Fruit fly (Drosophila melanogaster) whole organism, embryonic: ENCODE measurements around the gene sra.

ENCODE experiments used
- Atf-2 ChIP-seq: fragments of 200-800 bp; sonication (Bioruptor generic); optimal IDR thresholded peaks from 2 replicates; lab custom pipeline; 2016; ENCODE audit warnings: missing biosample characterization, missing genetic modification characterization
- Atf6 ChIP-seq: fragments of 200-800 bp; sonication (Bioruptor generic); IDR thresholded peaks from 2 replicates; pipeline ENCODE4 v1.3.6; 2022; ENCODE audit warnings: missing biosample characterization, missing genetic modification characterization
- Bgb ChIP-seq: fragments of 200-800 bp; sonication (Bioruptor generic); IDR thresholded peaks from 2 replicates; pipeline ENCODE4 v1.3.6; 2022; ENCODE audit warnings: missing biosample characterization, missing genetic modification characterization; ENCODE audit not compliant: partially characterized antibody
- BtbVII ChIP-seq: fragments of 200-800 bp; sonication (Bioruptor generic); optimal IDR thresholded peaks from 3 replicates; lab custom pipeline; 2017; ENCODE audit warnings: missing biosample characterization, mild to moderate bottlenecking, missing genetic modification characterization
- CG10543 ChIP-seq: fragments of 200-800 bp; sonication (Bioruptor generic); optimal IDR thresholded peaks from 3 replicates; lab custom pipeline; 2017; ENCODE audit warnings: missing biosample characterization, mild to moderate bottlenecking, missing genetic modification characterization, moderate library complexity
- CG12219 ChIP-seq: fragments of 200-800 bp; sonication (Bioruptor generic); optimal IDR thresholded peaks from 3 replicates; lab custom pipeline; 2018; ENCODE audit warnings: missing biosample characterization, mild to moderate bottlenecking, missing genetic modification characterization
- CG12391 ChIP-seq: fragments of 200-800 bp; sonication (Bioruptor generic); optimal IDR thresholded peaks from 3 replicates; lab custom pipeline; 2018; ENCODE audit warnings: missing biosample characterization, mild to moderate bottlenecking, missing genetic modification characterization, moderate library complexity
- CG12659 ChIP-seq: fragments of 200-800 bp; sonication (Bioruptor generic); optimal IDR thresholded peaks from 3 replicates; lab custom pipeline; 2017; ENCODE audit warnings: mild to moderate bottlenecking, missing biosample characterization, missing genetic modification reagents, missing genetic modification characterization
- CG12769 ChIP-seq: fragments of 200-800 bp; sonication (Bioruptor generic); optimal IDR thresholded peaks from 2 replicates; lab custom pipeline; 2019; ENCODE audit warnings: missing biosample characterization, mild to moderate bottlenecking, missing genetic modification characterization, moderate library complexity
- CG13296 ChIP-seq: fragments of 200-800 bp; sonication (Bioruptor generic); optimal IDR thresholded peaks from 3 replicates; lab custom pipeline; 2018; ENCODE audit warnings: missing biosample characterization, mild to moderate bottlenecking, missing genetic modification characterization
- CG14014 ChIP-seq: fragments of 200-800 bp; sonication (Bioruptor generic); IDR thresholded peaks from 2 replicates; pipeline ENCODE4 v1.3.6; 2022; ENCODE audit warnings: missing biosample characterization, missing genetic modification characterization
- CG14441 ChIP-seq: fragments of 200-800 bp; sonication (Bioruptor generic); IDR thresholded peaks from 2 replicates; pipeline ENCODE4 v1.3.6; 2022; ENCODE audit warnings: missing biosample characterization, missing genetic modification characterization
- CG15514 ChIP-seq: fragments of 200-800 bp; sonication (Bioruptor generic); optimal IDR thresholded peaks from 3 replicates; lab custom pipeline; 2017; ENCODE audit warnings: missing biosample characterization, missing genetic modification characterization, mild to moderate bottlenecking, moderate library complexity, missing genetic modification reagents
- CG17361 ChIP-seq: fragments of 200-800 bp; sonication (Bioruptor generic); IDR thresholded peaks from 3 replicates; pipeline ENCODE4 v1.3.6; 2022; ENCODE audit warnings: missing biosample characterization, missing genetic modification characterization
- CG18619 ChIP-seq: fragments of 200-800 bp; sonication (Bioruptor generic); optimal IDR thresholded peaks from 3 replicates; lab custom pipeline; 2017; ENCODE audit warnings: missing biosample characterization, mild to moderate bottlenecking, missing genetic modification characterization
- CG31224 ChIP-seq: fragments of 200-800 bp; sonication (Bioruptor generic); IDR thresholded peaks from 2 replicates; pipeline ENCODE4 v1.3.6; 2022; ENCODE audit warnings: missing biosample characterization, missing genetic modification characterization
- CG32772 ChIP-seq: fragments of 200-800 bp; sonication (Bioruptor generic); IDR thresholded peaks from 2 replicates; pipeline ENCODE4 v1.3.6; 2022; ENCODE audit warnings: missing biosample characterization, missing genetic modification characterization
- CG7745 ChIP-seq: fragments of 200-800 bp; sonication (Bioruptor generic); optimal IDR thresholded peaks from 2 replicates; lab custom pipeline; 2018; ENCODE audit warnings: missing biosample characterization, mild to moderate bottlenecking, missing genetic modification characterization, moderate library complexity
- CG7786 ChIP-seq: fragments of 200-800 bp; sonication (Bioruptor generic); optimal IDR thresholded peaks from 2 replicates; lab custom pipeline; 2016; ENCODE audit warnings: missing biosample characterization, missing genetic modification characterization
- CG8281 ChIP-seq: fragments of 200-800 bp; sonication (Bioruptor generic); optimal IDR thresholded peaks from 2 replicates; lab custom pipeline; 2018; ENCODE audit warnings: missing biosample characterization, mild to moderate bottlenecking, missing genetic modification characterization, moderate library complexity
- CoRest ChIP-seq: fragments of 200-800 bp; sonication (Bioruptor generic); optimal IDR thresholded peaks from 3 replicates; lab custom pipeline; 2018; ENCODE audit warnings: missing biosample characterization, mild to moderate bottlenecking, missing genetic modification characterization, moderate library complexity
- Dip2 ChIP-seq: fragments of 200-800 bp; sonication (Bioruptor generic); IDR thresholded peaks from 2 replicates; pipeline ENCODE4 v1.3.6; 2022; ENCODE audit warnings: missing biosample characterization, missing genetic modification characterization
- Drgx ChIP-seq: fragments of 200-800 bp; sonication (Bioruptor generic); IDR thresholded peaks from 2 replicates; pipeline ENCODE4 v1.3.6; 2022; ENCODE audit warnings: missing biosample characterization, missing genetic modification characterization
- Ets65A ChIP-seq: fragments of 200-800 bp; sonication (Bioruptor generic); peaks from one replicate; lab custom pipeline; 2016; ENCODE audit warnings: missing biosample characterization, missing genetic modification characterization
- Fer1 ChIP-seq: fragments of 200-800 bp; sonication (Bioruptor generic); optimal IDR thresholded peaks from 2 replicates; lab custom pipeline; 2017; ENCODE audit warnings: missing biosample characterization, mild to moderate bottlenecking, missing genetic modification characterization
- Hr78 ChIP-seq, 2 experiments: fragments of 200-800 bp in 1 of 2; fragments of >200 bp in 1 of 2; sonication (Bioruptor generic) in 1 of 2; optimal IDR thresholded peaks; 2 replicates each; lab custom pipeline; 2017 to 2019; ENCODE audit warnings: missing biosample characterization in 2 of 2, missing genetic modification characterization in 2 of 2, mild to moderate bottlenecking in 1 of 2, moderate library complexity in 1 of 2
- Jarid2 ChIP-seq: fragments of 200-800 bp; sonication (Bioruptor generic); optimal IDR thresholded peaks from 3 replicates; lab custom pipeline; 2017; ENCODE audit warnings: mild to moderate bottlenecking, missing biosample characterization, missing genetic modification reagents, missing genetic modification characterization
- Max ChIP-seq: fragments of 200-800 bp; sonication (Bioruptor generic); optimal IDR thresholded peaks from 2 replicates; lab custom pipeline; 2016; ENCODE audit warnings: missing biosample characterization, mild to moderate bottlenecking, missing genetic modification characterization
- Myb ChIP-seq: fragments of 200-800 bp; sonication (Bioruptor generic); optimal IDR thresholded peaks from 2 replicates; lab custom pipeline; 2016; ENCODE audit warnings: missing biosample characterization, missing genetic modification characterization
- Nf-YB ChIP-seq: fragments of 200-800 bp; sonication (Bioruptor generic); optimal IDR thresholded peaks from 3 replicates; lab custom pipeline; 2019; ENCODE audit warnings: missing biosample characterization, mild to moderate bottlenecking, missing genetic modification characterization, moderate library complexity
- Nf-YC ChIP-seq: fragments of 200-800 bp; optimal IDR thresholded peaks from 3 replicates; lab custom pipeline; 2019; ENCODE audit warnings: missing biosample characterization, mild to moderate bottlenecking, missing genetic modification characterization, moderate library complexity
- PHDP ChIP-seq: fragments of 200-800 bp; sonication (Bioruptor generic); optimal IDR thresholded peaks from 3 replicates; lab custom pipeline; 2018; ENCODE audit warnings: missing biosample characterization, mild to moderate bottlenecking, missing genetic modification characterization, moderate library complexity
- Rfx ChIP-seq: fragments of 200-800 bp; sonication (Bioruptor generic); IDR thresholded peaks from 2 replicates; pipeline ENCODE4 v1.3.6; 2022; ENCODE audit warnings: missing biosample characterization, missing genetic modification characterization
- Sry-β ChIP-seq: fragments of 200-800 bp; sonication (Bioruptor generic); optimal IDR thresholded peaks from 2 replicates; lab custom pipeline; 2018; ENCODE audit warnings: missing biosample characterization, mild to moderate bottlenecking, missing genetic modification characterization, moderate library complexity
- az2 ChIP-seq: fragments of 200-800 bp; sonication (Bioruptor generic); optimal IDR thresholded peaks from 3 replicates; lab custom pipeline; 2016; ENCODE audit warnings: missing biosample characterization, missing genetic modification characterization
- cg ChIP-seq: fragments of 200-800 bp; sonication (Bioruptor generic); optimal IDR thresholded peaks from 3 replicates; lab custom pipeline; 2019; ENCODE audit warnings: missing biosample characterization, mild to moderate bottlenecking, missing genetic modification characterization, moderate library complexity
- chinmo ChIP-seq: fragments of 200-800 bp; sonication (Bioruptor generic); IDR thresholded peaks from 4 replicates; pipeline ENCODE4 v1.3.6; 2022; ENCODE audit warnings: missing biosample characterization, missing genetic modification characterization; ENCODE audit not compliant: partially characterized antibody
- cwo ChIP-seq: fragments of 200-800 bp; sonication (Bioruptor generic); optimal IDR thresholded peaks from 3 replicates; lab custom pipeline; 2017; ENCODE audit warnings: missing biosample characterization, missing genetic modification characterization, mild to moderate bottlenecking, moderate library complexity, missing genetic modification reagents
- fd3F ChIP-seq: fragments of 200-800 bp; sonication (Bioruptor generic); optimal IDR thresholded peaks from 2 replicates; lab custom pipeline; 2018; ENCODE audit warnings: missing biosample characterization, mild to moderate bottlenecking, missing genetic modification characterization, moderate library complexity
- gcm ChIP-seq: fragments of 200-800 bp; sonication (Bioruptor generic); optimal IDR thresholded peaks from 2 replicates; lab custom pipeline; 2019; ENCODE audit warnings: missing biosample characterization, mild to moderate bottlenecking, missing genetic modification characterization, moderate library complexity
- gem ChIP-seq: fragments of 200-800 bp; sonication (Bioruptor generic); optimal IDR thresholded peaks from 2 replicates; lab custom pipeline; 2019; ENCODE audit warnings: missing biosample characterization, mild to moderate bottlenecking, missing genetic modification characterization, moderate library complexity
- nmo ChIP-seq: fragments of 200-800 bp; sonication (Bioruptor generic); optimal IDR thresholded peaks from 2 replicates; lab custom pipeline; 2018; ENCODE audit warnings: missing biosample characterization, mild to moderate bottlenecking, missing genetic modification characterization, moderate library complexity
- pfk ChIP-seq: fragments of 200-800 bp; sonication (Bioruptor generic); optimal IDR thresholded peaks from 2 replicates; lab custom pipeline; 2018; ENCODE audit warnings: missing biosample characterization, mild to moderate bottlenecking, missing genetic modification characterization, moderate library complexity
- sob ChIP-seq: fragments of 200-800 bp; sonication (Bioruptor generic); IDR thresholded peaks from 2 replicates; pipeline ENCODE4 v1.3.6; 2022; ENCODE audit warnings: missing biosample characterization, missing genetic modification characterization
- sqz ChIP-seq: fragments of 200-800 bp; sonication (Bioruptor generic); optimal IDR thresholded peaks from 3 replicates; lab custom pipeline; 2018; ENCODE audit warnings: missing biosample characterization, mild to moderate bottlenecking, missing genetic modification characterization
- stwl ChIP-seq: fragments of 200-800 bp; sonication (Bioruptor generic); optimal IDR thresholded peaks from 3 replicates; lab custom pipeline; 2018; ENCODE audit warnings: missing biosample characterization, mild to moderate bottlenecking, missing genetic modification characterization, moderate library complexity
- vvl ChIP-seq: fragments of 200-800 bp; sonication (Bioruptor generic); IDR thresholded peaks from 2 replicates; pipeline ENCODE4 v1.3.6; 2022; ENCODE audit warnings: missing biosample characterization, missing genetic modification characterization

The sra gene

DNA sequence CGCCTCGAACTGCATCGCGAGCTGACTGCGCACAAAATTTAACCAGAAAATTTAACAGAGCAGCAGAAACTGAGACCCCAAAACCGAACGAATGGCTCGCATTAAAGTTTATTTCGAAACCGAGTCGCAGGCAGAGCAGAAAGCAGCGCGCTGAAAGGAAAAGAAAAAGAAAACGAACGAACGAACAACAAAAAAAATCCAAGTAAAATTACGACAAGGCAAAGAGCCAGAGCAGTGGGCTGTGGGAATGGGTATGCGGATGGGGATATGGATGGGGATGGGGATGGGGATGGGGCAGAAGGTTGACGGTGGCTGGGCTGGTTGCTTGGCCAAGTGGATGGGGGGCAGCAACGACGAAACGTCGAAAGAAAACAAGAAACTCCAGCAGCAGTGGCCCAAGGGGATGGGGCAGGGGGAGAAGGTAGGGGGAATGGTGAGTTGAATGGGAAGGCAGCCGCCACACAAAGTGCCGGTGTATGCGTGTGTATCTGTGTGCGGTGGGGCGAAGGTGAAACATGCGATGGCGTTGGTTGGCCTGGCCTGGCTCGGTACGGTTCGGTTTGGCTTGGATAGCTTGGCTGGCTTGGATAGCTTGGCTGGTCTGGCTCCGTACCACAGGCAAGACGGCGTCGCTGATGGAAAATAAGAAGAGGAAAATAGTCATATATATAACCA lies 21.4 kb downstream of the sra start (continued):
- TF ChIP-seq Dip2 (GFP tag; lab: Robert Waterston, UW) = no peak
- TF ChIP-seq gcm (GFP tag; lab: Kevin White, UChicago) = no peak
- TF ChIP-seq Rfx (GFP tag; lab: Robert Waterston, UW) = peak; percentile 58
- no peak for TF ChIP-seq nmo (GFP tag; lab: Kevin White, UChicago)
- peak; percentile 64; the same call in 1 of the 2 replicates for TF ChIP-seq vvl (GFP tag; lab: Robert Waterston, UW)
- no peak for TF ChIP-seq CG17361 (GFP tag; lab: Robert Waterston, UW)
- TF ChIP-seq CG13296 (GFP tag; lab: Kevin White, UChicago) = peak; percentile 32
- TF ChIP-seq Fer1 (GFP tag; lab: Kevin White, UChicago) = peak; percentile 49
- TF ChIP-seq Ets65A (GFP tag; lab: Kevin White, UChicago) = peak; percentile 26
- TF ChIP-seq Nf-YC (tag; lab: Kevin White, UChicago) = peak; percentile 54
- TF ChIP-seq gem (tag; lab: Kevin White, UChicago) = peak; percentile 14
- no peak for TF ChIP-seq Jarid2
- peak; percentile 73 for TF ChIP-seq CG7745
- peak; percentile 5; the same call in 1 of the 2 replicates for TF ChIP-seq CG14441 (GFP tag; lab: Robert Waterston, UW)
- TF ChIP-seq CG12219 = no peak
- TF ChIP-seq Drgx = peak; percentile 90
- TF ChIP-seq CG32772 (GFP tag; lab: Robert Waterston, UW) = no peak
- peak; percentile 17 for TF ChIP-seq CG15514 (GFP tag; lab: Kevin White, UChicago)
- TF ChIP-seq CG14014 (GFP tag; lab: Robert Waterston, UW) = peak; percentile 33; the same call in 1 of the 2 replicates
- peak; percentile 73 for TF ChIP-seq cg (GFP tag; lab: Kevin White, UChicago)
- no peak for TF ChIP-seq Atf-2 (GFP tag; lab: Kevin White, UChicago)
- peak; percentile 54 for TF ChIP-seq pfk (GFP tag; lab: Kevin White, UChicago)
- no peak for TF ChIP-seq Myb (GFP tag; lab: Kevin White, UChicago)
- peak; percentile 88 for TF ChIP-seq sqz
- TF ChIP-seq Hr78 (GFP tag; optimal IDR thresholded peaks at IDR 0.05; lab: Kevin White, UChicago) = peak in 1 of 2 experiments; percentile 95
- peak; percentile 99 for TF ChIP-seq CG10543 (GFP tag; lab: Kevin White, UChicago)
- TF ChIP-seq chinmo (GFP tag; lab: Robert Waterston, UW) = peak; percentile 92
- TF ChIP-seq CG12769 (tag; lab: Kevin White, UChicago) = peak; percentile 97
- peak; percentile 24 for TF ChIP-seq CoRest (tag; lab: Kevin White, UChicago)
- peak; percentile 44; the same call in 1 of the 2 replicates for TF ChIP-seq Atf6
- peak; percentile 91 for TF ChIP-seq CG31224 (GFP tag; lab: Robert Waterston, UW)
- TF ChIP-seq Bgb (GFP tag; lab: Robert Waterston, UW) = peak; percentile 25; the same call in 1 of the 2 replicates
- no peak for TF ChIP-seq stwl

DNA sequence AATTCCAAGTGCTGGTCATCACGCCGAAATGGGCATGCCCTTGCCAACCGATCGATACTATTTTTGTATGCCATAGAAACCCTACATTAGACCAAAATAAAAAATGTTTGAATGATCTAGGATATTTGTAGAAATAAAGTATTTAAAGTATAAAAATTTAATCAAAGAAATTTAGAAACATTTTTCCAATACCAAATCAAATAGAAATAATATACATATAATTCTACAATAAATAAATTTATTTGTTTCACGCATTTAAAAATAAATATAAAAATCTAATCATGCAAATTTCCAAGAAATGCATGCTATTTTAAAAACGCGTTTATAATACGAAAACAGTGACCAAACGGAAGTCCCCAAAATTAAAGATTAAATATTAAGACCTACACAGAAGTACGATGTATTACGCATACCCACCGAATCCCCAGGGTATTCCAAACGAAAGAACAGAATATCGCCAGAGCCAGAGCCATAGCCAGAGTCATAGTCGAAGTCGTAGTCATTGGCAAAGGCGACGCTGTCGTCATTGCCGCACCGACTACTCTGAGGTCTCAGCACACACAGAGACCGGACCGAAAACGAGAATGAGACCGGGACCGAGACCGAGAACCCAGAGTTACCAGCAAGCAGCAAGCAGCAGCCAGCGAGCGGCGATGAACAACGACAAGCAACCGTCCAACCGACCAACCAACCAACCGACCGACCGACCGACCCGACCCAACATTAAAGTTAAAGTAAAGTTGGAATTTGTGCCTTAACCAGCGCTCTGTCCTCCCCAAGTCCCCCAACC lies 22.3 kb downstream of the sra start:
- TF ChIP-seq Sry-β (GFP tag; lab: Kevin White, UChicago) (no peak), CG12391 (tag; lab: Kevin White, UChicago) (peak; percentile 61), Nf-YB (GFP tag; lab: Kevin White, UChicago) (peak; percentile 17), CG12659 (GFP tag; lab: Kevin White, UChicago) (peak; percentile 24), CG8281 (tag; lab: Kevin White, UChicago) (no peak), PHDP (tag; lab: Kevin White, UChicago) (peak; percentile 47), az2 (GFP tag; lab: Kevin White, UChicago) (peak; percentile 20), fd3F (GFP tag; lab: Kevin White, UChicago) (peak; percentile 18), CG7786 (GFP tag; lab: Kevin White, UChicago) (no peak), Max (GFP tag; lab: Kevin White, UChicago) (peak; percentile 26), cwo (GFP tag; lab: Kevin White, UChicago) (peak; percentile 1), CG18619 (GFP tag; lab: Kevin White, UChicago) (peak; percentile 49), sob (GFP tag; lab: Robert Waterston, UW) (peak; percentile 41), BtbVII (GFP tag; lab: Kevin White, UChicago) (peak; percentile 40)
